Worm (Caenorhabditis elegans) whole organism, young adult: ENCODE data around the gene fut-5.

Experiments
- F22D6.2 ChIP-seq: sonication (generic microtip); optimal IDR thresholded peaks from 2 replicates; lab custom pipeline; 2016; ENCODE audit warnings: mild to moderate bottlenecking, missing genetic modification characterization, missing compliant biosample characterization
- Y79H2A.3 ChIP-seq: fragments of 200-800 bp; sonication (Bioruptor generic); conservative IDR thresholded peaks from 2 replicates; pipeline ENCODE4 v1.3.6; 2022; ENCODE audit warnings: missing genetic modification reagents, missing genetic modification characterization, missing compliant biosample characterization
- hlh-12 ChIP-seq: sonication (generic microtip); optimal IDR thresholded peaks from 2 replicates; lab custom pipeline; 2016; ENCODE audit warnings: missing genetic modification characterization, missing compliant biosample characterization
- hmg-1.2 ChIP-seq: fragments of 200-800 bp; sonication (Bioruptor generic); IDR thresholded peaks from 2 replicates; pipeline ENCODE4 v1.3.6; 2022; ENCODE audit warnings: missing genetic modification reagents, missing genetic modification characterization, missing compliant biosample characterization
- lin-35 ChIP-seq, 3 experiments: fragments of 150-350 bp in 2 of 3; sonication (generic microtip) in 1 of 3; optimal IDR thresholded peaks; 2 replicates each; lab custom pipeline; 2014 to 2018; ENCODE audit warnings: missing biosample characterization in 3 of 3, missing genetic modification characterization in 3 of 3, missing genetic modification reagents in 3 of 3
- lsy-27 ChIP-seq: sonication (generic microtip); optimal IDR thresholded peaks from 2 replicates; lab custom pipeline; 2017; ENCODE audit warnings: missing genetic modification characterization, mild to moderate bottlenecking, missing compliant biosample characterization, antibody characterized with exemption, missing genotype, borderline replicate concordance; ENCODE audit not compliant: insufficient read depth
- nfya-1 ChIP-seq: sonication (generic microtip); optimal IDR thresholded peaks from 2 replicates; lab custom pipeline; 2017; ENCODE audit warnings: antibody characterized with exemption, missing compliant biosample characterization, missing genetic modification characterization, borderline replicate concordance; ENCODE audit not compliant: insufficient read depth

DNA sequence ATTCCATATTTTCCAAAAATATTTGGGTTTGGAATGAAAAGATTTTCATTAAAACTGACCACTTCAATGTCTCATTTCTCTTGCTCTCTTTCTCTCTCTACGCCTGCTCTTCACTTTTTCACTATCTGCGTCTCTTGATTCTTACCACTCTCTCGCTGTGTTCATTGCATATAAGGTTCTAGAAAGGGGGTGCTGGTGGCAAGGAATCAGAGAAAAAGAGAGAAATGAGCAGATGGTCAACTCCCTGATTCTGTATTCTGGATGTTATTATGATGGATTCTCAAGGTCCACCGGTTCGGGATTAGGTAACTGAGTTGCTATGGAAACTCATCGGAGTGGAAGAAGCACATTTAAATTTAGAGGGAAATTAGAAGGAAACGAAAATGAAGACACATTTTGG lies 26.7 kb downstream of the fut-5 start:
- TF ChIP-seq Y79H2A.3 (GFP tag; lab: Robert Waterston, UW), result no peak
- TF ChIP-seq nfya-1 (tag; lab: Kevin White, UChicago), result no peak
- TF ChIP-seq hmg-1.2, result no peak
- TF ChIP-seq lin-35 (GFP tag; optimal IDR thresholded peaks at IDR 0.05; lab: Kevin White, UChicago), result no peak
- no peak for TF ChIP-seq lsy-27
- TF ChIP-seq hlh-12, result no peak
- TF ChIP-seq F22D6.2, result no peak
